Worm (Caenorhabditis elegans) whole organism, midembryonic: Measurements from ENCODE around the gene R11D1.12.

Experiments
- T22C8.4 ChIP-seq: fragments of 200-800 bp; sonication (Bioruptor generic); IDR thresholded peaks from 2 replicates; pipeline ENCODE4 v1.3.6; 2022; ENCODE audit warnings: missing genetic modification characterization, missing compliant biosample characterization
- cog-1 ChIP-seq: sonication (generic microtip); optimal IDR thresholded peaks from 2 replicates; lab custom pipeline; 2016; ENCODE audit warnings: missing genetic modification characterization, missing compliant biosample characterization
- flt-1 ChIP-seq: fragments of 200-800 bp; sonication (Bioruptor generic); IDR thresholded peaks from 2 replicates; pipeline ENCODE4 v1.3.6; 2022; ENCODE audit warnings: missing genetic modification characterization, missing compliant biosample characterization
- klf-2 ChIP-seq: fragments of 200-800 bp; sonication (Bioruptor generic); conservative IDR thresholded peaks from 2 replicates; pipeline ENCODE4 v1.3.6; 2022; ENCODE audit warnings: missing genetic modification reagents, missing genetic modification characterization, missing compliant biosample characterization
- med-1 ChIP-seq: sonication (generic microtip); optimal IDR thresholded peaks from 2 replicates; lab custom pipeline; 2017; ENCODE audit warnings: missing genetic modification characterization, mild to moderate bottlenecking, missing compliant biosample characterization, antibody characterized with exemption, missing genetic modification reagents; ENCODE audit not compliant: insufficient read depth
- ref-1 ChIP-seq: fragments of 200-800 bp; sonication (Bioruptor generic); conservative IDR thresholded peaks from 2 replicates; pipeline ENCODE4 v1.3.6; 2022; ENCODE audit warnings: missing genetic modification reagents, missing genetic modification characterization, missing compliant biosample characterization
- tab-1 ChIP-seq: fragments of 200-800 bp; sonication (Bioruptor generic); IDR thresholded peaks from 2 replicates; pipeline ENCODE4 v1.3.6; 2022; ENCODE audit warnings: missing genetic modification characterization, missing compliant biosample characterization
- ztf-23 ChIP-seq: fragments of 200-800 bp; sonication (Bioruptor generic); IDR thresholded peaks from 2 replicates; pipeline ENCODE4 v1.3.6; 2022; ENCODE audit warnings: missing genetic modification reagents, missing genetic modification characterization, missing compliant biosample characterization
- ztf-29 ChIP-seq: fragments of 200-800 bp; sonication (Bioruptor generic); IDR thresholded peaks from 2 replicates; pipeline ENCODE4 v1.3.6; 2022; ENCODE audit warnings: missing genetic modification reagents, missing genetic modification characterization, missing compliant biosample characterization

The R11D1.12 gene

DNA sequence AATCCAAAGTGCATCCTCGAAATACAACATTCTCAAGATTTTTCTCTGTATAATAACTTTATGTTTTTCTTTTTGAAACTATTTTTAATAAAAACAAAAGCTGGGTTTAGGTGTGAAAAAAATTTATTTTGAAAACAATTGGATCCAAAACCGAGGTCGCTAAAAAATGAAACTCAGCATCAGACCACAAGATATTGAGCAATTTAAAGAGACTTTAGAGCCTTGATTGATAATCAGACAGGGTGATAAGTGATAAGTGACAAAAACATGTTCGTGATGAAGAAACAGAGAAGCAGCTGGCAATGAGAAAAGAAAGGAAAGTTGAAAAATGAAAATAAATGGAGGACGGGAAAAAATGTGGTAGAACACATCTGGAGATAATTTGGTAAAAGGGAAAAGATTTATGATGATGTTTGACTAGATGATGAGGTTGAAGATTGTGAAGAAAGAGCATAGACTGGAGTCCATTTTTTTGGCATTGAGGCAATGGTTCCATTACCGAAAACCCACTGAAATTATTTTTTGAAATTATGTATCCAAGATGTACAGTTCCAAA lies 25.8 kb upstream of the R11D1.12 start, which contains the start of gene C15C8.6:
TSS of gene C15C8.6 (minus strand) at position 51 of the 556 bp plus-strand sequence.
- TF ChIP-seq flt-1 (GFP tag; lab: Robert Waterston, UW) (no peak), ztf-29 (GFP tag; lab: Robert Waterston, UW) (no peak), cog-1 (no peak), med-1 (no peak), klf-2 (GFP tag; lab: Robert Waterston, UW) (no peak), tab-1 (no peak), T22C8.4 (GFP tag; lab: Robert Waterston, UW) (no peak), ref-1 (no peak), ztf-23 (no peak)

DNA sequence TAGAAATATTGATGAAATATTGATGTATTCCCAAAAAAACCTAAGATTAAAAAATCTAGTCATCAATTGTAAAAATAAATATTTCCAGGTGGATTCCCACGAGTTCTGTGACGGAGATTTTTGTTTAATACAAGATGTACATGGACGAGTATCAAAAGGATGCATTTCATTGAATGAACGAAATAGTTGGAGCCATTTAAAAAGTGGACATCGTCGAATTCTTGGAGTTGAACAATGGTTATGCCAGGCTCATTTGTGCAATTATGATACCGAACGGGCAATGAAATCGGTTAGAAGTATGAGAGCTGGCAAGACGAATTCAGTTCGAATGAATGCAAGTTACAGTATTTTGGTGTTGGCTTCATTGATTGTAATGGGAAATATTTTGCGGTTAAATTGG lies 23.8 kb upstream of the R11D1.12 start:
- no peak for TF ChIP-seq T22C8.4 (GFP tag; lab: Robert Waterston, UW)
- no peak for TF ChIP-seq klf-2 (GFP tag; lab: Robert Waterston, UW)
- TF ChIP-seq cog-1, result no peak
- no peak for TF ChIP-seq med-1
- no peak for TF ChIP-seq flt-1 (GFP tag; lab: Robert Waterston, UW)
- no peak for TF ChIP-seq ztf-29 (GFP tag; lab: Robert Waterston, UW)
- no peak for TF ChIP-seq tab-1
- TF ChIP-seq ref-1, result no peak
- TF ChIP-seq ztf-23, result no peak

DNA sequence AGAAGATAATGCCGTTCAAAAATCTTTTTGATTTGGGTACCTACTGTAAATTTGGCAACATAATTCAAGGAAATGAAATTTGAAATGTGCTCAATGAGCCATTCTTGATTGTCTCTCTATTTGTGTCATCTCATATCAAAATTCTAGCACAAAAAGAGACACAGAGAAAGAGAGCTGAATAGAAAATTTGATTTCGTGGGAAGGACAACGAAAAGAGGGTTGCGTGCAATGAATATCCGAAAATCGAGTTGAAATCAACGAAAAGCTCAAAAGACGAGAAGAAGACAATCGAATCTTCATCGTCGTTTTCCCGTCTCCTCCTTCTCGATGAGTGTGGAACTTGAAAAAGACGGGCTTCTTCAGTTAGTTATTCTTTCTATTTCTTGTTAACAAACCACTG lies 22.1 kb upstream of the R11D1.12 start, which contains the start of gene C15C8.5:
TSS of gene C15C8.5 (plus strand) at position 152 of the 400 bp plus-strand sequence.
- no peak for TF ChIP-seq ref-1
- TF ChIP-seq T22C8.4 (GFP tag; lab: Robert Waterston, UW), result no peak
- TF ChIP-seq klf-2 (GFP tag; lab: Robert Waterston, UW), result no peak
- no peak for TF ChIP-seq med-1
- no peak for TF ChIP-seq tab-1
- no peak for TF ChIP-seq cog-1
- TF ChIP-seq ztf-23, result no peak
- TF ChIP-seq flt-1 (GFP tag; lab: Robert Waterston, UW), result no peak
- no peak for TF ChIP-seq ztf-29 (GFP tag; lab: Robert Waterston, UW)

DNA sequence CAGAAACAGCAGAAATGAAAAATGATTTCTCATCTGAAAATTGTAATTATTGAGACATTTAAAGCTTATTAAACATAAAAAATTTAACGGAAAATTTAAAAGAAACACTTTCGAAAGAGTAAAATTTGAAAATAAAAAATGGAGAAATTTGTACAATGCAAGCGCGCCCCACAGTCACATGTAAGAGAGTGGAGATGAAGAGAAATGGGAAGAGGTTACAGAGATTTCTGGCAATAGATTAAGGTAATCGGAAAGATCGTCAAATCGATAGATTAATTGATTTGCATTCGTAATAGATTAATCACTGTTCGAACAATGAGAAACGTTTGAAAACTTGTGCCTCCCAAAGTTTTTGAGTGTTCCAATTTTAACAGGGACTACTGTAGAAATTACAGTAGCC lies 21.6 kb upstream of the R11D1.12 start, which contains the start of gene C15C8.4:
TSS of gene C15C8.4 (minus strand) at position 33 of the 400 bp plus-strand sequence.
- no peak for TF ChIP-seq ztf-23
- no peak for TF ChIP-seq ztf-29 (GFP tag; lab: Robert Waterston, UW)
- no peak for TF ChIP-seq flt-1 (GFP tag; lab: Robert Waterston, UW)
- no peak for TF ChIP-seq ref-1
- no peak for TF ChIP-seq cog-1
- no peak for TF ChIP-seq med-1
- TF ChIP-seq tab-1, result no peak

DNA sequence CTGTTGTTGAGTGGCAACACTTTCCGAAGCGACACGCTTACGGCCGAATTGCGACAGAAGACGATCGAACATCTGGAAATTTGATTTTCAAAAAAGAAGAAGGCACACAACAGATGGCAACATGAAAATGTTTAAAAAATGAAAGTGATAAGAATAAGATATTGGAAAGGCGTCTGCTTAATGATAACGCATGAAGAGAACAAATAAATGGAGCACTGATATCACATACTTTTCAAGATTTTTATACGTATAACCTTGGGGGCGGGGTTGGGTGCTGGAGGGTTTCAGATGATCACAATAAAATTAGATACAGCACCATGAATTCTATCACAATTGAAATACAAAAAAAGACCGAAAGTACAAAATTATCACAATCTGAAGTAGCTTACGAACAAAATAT lies 19.2 kb upstream of the R11D1.12 start, which contains the start of gene C15C8.7:
TSS of gene C15C8.7 (minus strand) at position 72 of the 400 bp plus-strand sequence.
- no peak for TF ChIP-seq cog-1
- no peak for TF ChIP-seq ztf-29 (GFP tag; lab: Robert Waterston, UW)
- TF ChIP-seq ztf-23, result no peak
- TF ChIP-seq flt-1 (GFP tag; lab: Robert Waterston, UW), result no peak
- TF ChIP-seq klf-2 (GFP tag; lab: Robert Waterston, UW), result no peak
- TF ChIP-seq tab-1, result no peak
- no peak for TF ChIP-seq med-1

DNA sequence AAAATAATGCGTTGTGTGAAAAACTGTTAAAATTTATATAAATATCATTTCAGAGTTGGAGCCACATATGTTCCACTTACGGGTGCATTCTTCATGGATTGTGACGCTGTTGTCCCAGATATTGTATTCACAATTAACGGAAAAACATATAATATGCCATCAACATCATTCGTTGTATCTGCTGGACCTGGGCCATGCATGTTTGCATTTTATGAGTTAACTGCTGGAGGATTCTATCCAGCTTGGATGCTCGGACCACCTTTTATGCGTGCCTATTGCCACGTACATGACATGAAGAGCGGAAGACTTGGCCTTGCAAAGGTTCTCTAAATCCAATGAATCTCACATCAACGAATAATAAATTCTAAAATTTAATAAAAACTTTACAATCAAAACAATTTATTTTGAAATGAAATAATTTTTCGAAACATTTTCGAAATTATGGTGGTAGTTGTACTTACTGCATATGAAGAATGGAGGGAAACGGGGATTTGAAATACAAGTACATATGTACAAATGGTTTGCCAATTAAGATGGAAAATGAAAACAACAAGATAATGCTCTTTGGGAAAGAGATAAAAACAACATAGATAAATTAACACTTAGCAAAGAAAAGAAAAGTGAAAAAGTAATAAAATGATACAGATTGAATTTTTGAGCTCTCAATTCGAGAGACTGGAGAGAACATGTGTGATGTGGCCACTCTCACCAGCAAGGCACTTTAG lies 18.1 kb upstream of the R11D1.12 start:
- TF ChIP-seq cog-1 (no peak), ztf-29 (GFP tag; lab: Robert Waterston, UW) (no peak), ztf-23 (no peak), klf-2 (GFP tag; lab: Robert Waterston, UW) (no peak), T22C8.4 (GFP tag; lab: Robert Waterston, UW) (no peak)

DNA sequence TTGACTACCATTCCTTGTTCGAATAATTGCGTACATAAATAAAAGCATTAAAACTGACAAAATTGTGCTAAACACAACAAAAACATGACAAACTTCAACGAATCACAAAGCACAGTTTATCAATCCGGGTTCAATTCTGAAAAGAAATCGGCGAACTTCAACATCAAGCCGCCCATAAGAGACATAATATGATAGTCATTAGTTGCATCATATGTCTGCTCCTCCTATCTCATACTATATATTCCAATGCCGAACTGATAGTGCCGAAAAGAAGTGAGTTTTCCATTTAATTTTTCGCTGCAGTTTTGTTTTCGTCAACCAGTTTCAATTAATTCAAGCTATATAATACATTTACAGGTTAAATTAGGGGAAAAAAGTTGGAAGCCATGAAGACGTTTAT lies 15.9 kb upstream of the R11D1.12 start, which contains the start of gene hrg-7:
TSS of gene hrg-7 (plus strand) at position 358 of the 400 bp plus-strand sequence.
- TF ChIP-seq flt-1 (GFP tag; lab: Robert Waterston, UW) (no peak), med-1 (no peak), ztf-23 (no peak), ztf-29 (GFP tag; lab: Robert Waterston, UW) (no peak), T22C8.4 (GFP tag; lab: Robert Waterston, UW) (no peak), klf-2 (GFP tag; lab: Robert Waterston, UW) (no peak), ref-1 (no peak), cog-1 (no peak), tab-1 (no peak)

DNA sequence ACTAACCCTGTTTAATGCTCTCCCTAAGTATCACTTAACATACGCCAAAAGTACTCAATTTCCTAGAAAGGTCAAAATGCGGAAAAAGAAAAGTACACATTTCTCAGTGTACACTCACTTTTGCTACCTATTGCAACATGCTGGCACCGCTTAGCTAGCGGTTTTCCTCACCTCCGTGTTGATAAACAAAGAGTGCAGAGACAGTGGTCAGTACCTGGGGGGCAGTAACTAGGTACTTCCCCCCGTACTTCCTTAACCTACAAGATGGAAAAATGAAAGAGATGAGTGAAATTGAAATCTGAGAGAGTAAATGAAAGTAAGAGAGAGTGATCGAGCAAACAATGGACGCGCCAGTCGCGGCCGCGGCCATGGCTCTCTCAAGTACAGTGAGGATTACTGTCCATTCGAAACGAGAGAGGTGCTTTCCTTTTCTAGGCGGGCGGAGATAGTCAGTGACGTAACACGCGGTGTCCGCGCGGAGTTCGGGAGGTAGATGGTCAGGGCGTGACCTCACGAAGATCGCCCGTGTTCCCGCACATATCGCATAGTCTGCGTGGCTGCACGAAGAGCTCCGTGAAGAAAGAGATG lies 10.5 kb upstream of the R11D1.12 start, which contains the start of gene cky-1:
TSS of gene cky-1 (plus strand) at position 538 of the 588 bp plus-strand sequence.
- TF ChIP-seq tab-1 (no peak), ref-1 (no peak), T22C8.4 (GFP tag; lab: Robert Waterston, UW) (no peak), cog-1 (no peak), klf-2 (GFP tag; lab: Robert Waterston, UW) (no peak), ztf-23 (no peak), flt-1 (GFP tag; lab: Robert Waterston, UW) (no peak), med-1 (no peak), ztf-29 (GFP tag; lab: Robert Waterston, UW) (no peak)

DNA sequence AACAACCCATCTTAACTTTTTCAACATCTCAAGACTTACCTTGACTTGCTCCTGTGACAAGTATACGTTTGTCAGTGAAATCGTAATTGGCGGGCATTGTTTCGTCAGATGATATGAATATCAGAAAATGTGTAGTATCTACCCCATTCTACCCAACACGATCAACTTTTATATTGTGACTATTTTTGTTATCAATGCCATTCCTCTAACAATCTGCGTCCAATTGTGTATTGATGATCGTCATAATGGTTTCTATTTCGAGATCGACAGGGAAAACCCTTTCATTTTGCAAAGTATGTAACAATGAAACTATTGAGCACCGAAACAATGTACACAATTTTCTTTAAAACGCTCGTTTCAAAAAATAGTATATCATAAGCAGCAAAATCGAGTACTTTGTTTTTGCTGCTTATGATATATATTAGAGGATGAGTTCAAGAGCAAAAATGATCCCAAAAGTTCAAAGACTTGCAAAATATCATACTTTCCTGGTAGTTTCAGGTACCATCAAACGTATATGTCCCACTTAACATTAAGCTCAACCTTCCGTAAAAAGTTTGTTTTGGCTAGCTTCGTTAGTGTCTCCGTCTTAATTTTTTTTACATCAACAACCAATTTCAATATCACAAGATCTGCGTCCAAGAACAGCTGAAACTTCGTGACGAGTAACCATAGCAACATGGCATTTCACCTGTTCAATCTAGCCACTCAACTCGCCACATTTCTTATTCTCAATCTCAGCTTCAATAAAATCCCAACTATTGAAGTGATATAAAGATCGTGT lies 7.9 kb upstream of the R11D1.12 start, which contains the start of the genes dhs-21 and xbx-9:
TSS of gene dhs-21 (minus strand) at position 181 of the 784 bp plus-strand sequence.
TSS of gene xbx-9 (plus strand) at position 734 of the 784 bp plus-strand sequence.
- TF ChIP-seq flt-1 (GFP tag; lab: Robert Waterston, UW) (no peak), cog-1 (no peak), ztf-23 (no peak), T22C8.4 (GFP tag; lab: Robert Waterston, UW) (no peak), tab-1 (no peak), ref-1 (no peak), med-1 (no peak), ztf-29 (GFP tag; lab: Robert Waterston, UW) (no peak), klf-2 (GFP tag; lab: Robert Waterston, UW) (no peak)
